Worm (Caenorhabditis elegans) whole organism, young adult: ENCODE data around the gene R11G10.4.

Source experiments
- F23B12.7 ChIP-seq: sonication (generic microtip); optimal IDR thresholded peaks from 2 replicates; lab custom pipeline; 2017; ENCODE audit warnings: missing genetic modification characterization, mild to moderate bottlenecking, missing compliant biosample characterization, antibody characterized with exemption, moderate library complexity; ENCODE audit not compliant: insufficient read depth
- ZK185.1 ChIP-seq: sonication (generic microtip); optimal IDR thresholded peaks from 2 replicates; lab custom pipeline; 2016; ENCODE audit warnings: mild to moderate bottlenecking, missing genetic modification characterization, missing compliant biosample characterization; ENCODE audit not compliant: poor library complexity, severe bottlenecking
- athp-1 ChIP-seq: sonication (generic microtip); optimal IDR thresholded peaks from 2 replicates; lab custom pipeline; 2017; ENCODE audit warnings: mild to moderate bottlenecking, missing genetic modification characterization, missing compliant biosample characterization
- dpff-1 ChIP-seq: sonication (generic microtip); optimal IDR thresholded peaks from 2 replicates; lab custom pipeline; 2017; ENCODE audit warnings: mild to moderate bottlenecking, missing genetic modification characterization, missing compliant biosample characterization
- ets-4 ChIP-seq: fragments of 200-800 bp; sonication (Bioruptor generic); optimal IDR thresholded peaks from 2 replicates; lab custom pipeline; 2018; ENCODE audit warnings: mild to moderate bottlenecking, missing genetic modification characterization, missing compliant biosample characterization
- nhr-27 ChIP-seq: fragments of 200-800 bp; sonication (Bioruptor generic); optimal IDR thresholded peaks from 2 replicates; lab custom pipeline; 2018; ENCODE audit warnings: mild to moderate bottlenecking, missing genetic modification characterization, moderate library complexity, missing compliant biosample characterization
- snpc-4 ChIP-seq, 5 experiments: fragments of 150-350 bp in 1 of 5; sonication (generic microtip) in 4 of 5; optimal IDR thresholded peaks; 2 replicates each; lab custom pipeline; 2014 to 2018; ENCODE audit warnings: missing genetic modification characterization in 5 of 5, missing biosample characterization in 3 of 5, antibody characterized with exemption in 2 of 5, mild to moderate bottlenecking in 2 of 5, missing compliant biosample characterization in 2 of 5, missing genotype in 2 of 5, moderate library complexity in 2 of 5, missing genetic modification reagents in 1 of 5

DNA sequence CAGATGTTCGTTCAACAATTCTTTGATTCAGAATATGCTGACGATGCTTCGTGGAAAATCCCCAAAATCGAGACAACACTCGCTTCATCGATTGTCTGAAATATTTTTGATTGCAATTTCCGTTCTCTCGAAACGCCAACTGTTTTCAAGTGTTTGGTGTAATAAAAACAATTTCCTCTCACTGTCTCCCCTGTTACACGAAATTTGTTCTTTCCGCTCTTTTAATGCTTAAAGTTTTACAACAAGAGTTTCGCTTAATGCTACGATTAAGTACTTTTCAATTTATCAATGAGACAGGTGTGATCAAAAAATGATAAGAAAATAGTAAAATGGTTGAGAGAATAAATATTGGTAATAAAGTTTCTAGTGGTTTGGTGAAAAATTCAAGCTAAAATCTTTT is 49.9 kb downstream of the R11G10.4 start, which contains the start of gene C56A3.6:
- no peak for TF ChIP-seq athp-1 (tag; lab: Kevin White, UChicago)
- no peak for TF ChIP-seq snpc-4 (GFP tag; optimal IDR thresholded peaks at IDR 0.05; lab: Kevin White, UChicago)
- no peak for TF ChIP-seq snpc-4 (tag; optimal IDR thresholded peaks at IDR 0.05; lab: Kevin White, UChicago)
- TF ChIP-seq nhr-27 (tag; lab: Kevin White, UChicago) = no peak
- TF ChIP-seq ZK185.1 (tag; lab: Kevin White, UChicago) = no peak
- no peak for TF ChIP-seq F23B12.7 (tag; lab: Kevin White, UChicago)
- TF ChIP-seq ets-4 = no peak
- no peak for TF ChIP-seq dpff-1 (tag; lab: Kevin White, UChicago)
